Fruit fly (Drosophila melanogaster): ENCODE results near the gene CG8915.

Gene CG8915

dm6 chrX:17229475-17230169, 15.2 kb downstream of the CG8915 start (continued):
- TF ChIP-seq gce (GFP tag; IDR thresholded peaks at IDR 0.05) (no peak), CG1233 (GFP tag; optimal IDR thresholded peaks at IDR 0.05) (no peak), jing (GFP tag; optimal IDR thresholded peaks at IDR 0.05) (peak; percentile 8), CG4854 (GFP tag; optimal IDR thresholded peaks at IDR 0.05) (no peak), toy (GFP tag; IDR thresholded peaks at IDR 0.05) (no peak), Mrtf (GFP tag; IDR thresholded peaks at IDR 0.05) (no peak), CG3407 (GFP tag; optimal IDR thresholded peaks at IDR 0.05) (no peak), rib (GFP tag; IDR thresholded peaks at IDR 0.05) (no peak), nmo (GFP tag; optimal IDR thresholded peaks at IDR 0.05) (peak; percentile 35), CG2199 (GFP tag; IDR thresholded peaks at IDR 0.05) (no peak), CG9609 (GFP tag; optimal IDR thresholded peaks at IDR 0.05) (no peak), CHES-1-like (GFP tag; optimal IDR thresholded peaks at IDR 0.05) (peak; percentile 4), Spps (tag; optimal IDR thresholded peaks at IDR 0.05) (no peak), CG10209 (GFP tag; optimal IDR thresholded peaks at IDR 0.05) (no peak), Optix (GFP tag; IDR thresholded peaks at IDR 0.05) (no peak), vfl (GFP tag; optimal IDR thresholded peaks at IDR 0.05) (peak; percentile 0), NK7.1 (GFP tag; optimal IDR thresholded peaks at IDR 0.05) (no peak), CG2116 (GFP tag; optimal IDR thresholded peaks at IDR 0.05) (no peak), CG5953 (GFP tag; IDR thresholded peaks at IDR 0.05) (no peak), MESR4 (GFP tag; optimal IDR thresholded peaks at IDR 0.05) (no peak), CG32772 (GFP tag; IDR thresholded peaks at IDR 0.05) (no peak), ci (GFP tag; IDR thresholded peaks at IDR 0.05) (0 out of 3 replicates have a peak, but pooled peaks have one; percentile 52), pita (GFP tag; optimal IDR thresholded peaks at IDR 0.05) (peak; percentile 16), Ets97D (GFP tag; optimal IDR thresholded peaks at IDR 0.05) (no peak), CG17328 (GFP tag; IDR thresholded peaks at IDR 0.05) (0 out of 2 replicates have a peak, but pooled peaks have one; percentile 33), CG2678 (tag; optimal IDR thresholded peaks at IDR 0.05) (no peak), sima (GFP tag; optimal IDR thresholded peaks at IDR 0.05) (no peak), Ssrp (tag; optimal IDR thresholded peaks at IDR 0.05) (peak; percentile 52), Nf-YB (GFP tag; optimal IDR thresholded peaks at IDR 0.05) (no peak), CG12942 (GFP tag; optimal IDR thresholded peaks at IDR 0.05) (no peak), pb (GFP tag; optimal IDR thresholded peaks at IDR 0.05) (no peak), D19A (tag; optimal IDR thresholded peaks at IDR 0.05) (no peak), chif (GFP tag; optimal IDR thresholded peaks at IDR 0.05) (no peak), CG11723 (GFP tag; optimal IDR thresholded peaks at IDR 0.05) (no peak), ase (GFP tag; IDR thresholded peaks at IDR 0.05) (no peak), stc (GFP tag; IDR thresholded peaks at IDR 0.05) (no peak), gcm2 (GFP tag; optimal IDR thresholded peaks at IDR 0.05) (no peak), lab (GFP tag; optimal IDR thresholded peaks at IDR 0.05) (no peak), CG14050 (GFP tag; IDR thresholded peaks at IDR 0.05) (no peak), D19B (GFP tag; optimal IDR thresholded peaks at IDR 0.05) (no peak), CG34224 (GFP tag; IDR thresholded peaks at IDR 0.05; ENCODE audit: partially characterized antibody) (no peak), CG31388 (GFP tag; optimal IDR thresholded peaks at IDR 0.05) (no peak), CG31441 (GFP tag; IDR thresholded peaks at IDR 0.05) (no peak), pzg (GFP tag; optimal IDR thresholded peaks at IDR 0.05) (no peak), pnt (GFP tag; optimal IDR thresholded peaks at IDR 0.05) (peak; percentile 35), kni (GFP tag; optimal IDR thresholded peaks at IDR 0.05) (peak; percentile 72), btn (GFP tag; optimal IDR thresholded peaks at IDR 0.05) (no peak), CG11560 (tag; IDR thresholded peaks at IDR 0.05) (no peak), ken (GFP tag; IDR thresholded peaks at IDR 0.05) (no peak), ssp (GFP tag; IDR thresholded peaks at IDR 0.05) (no peak), pros (GFP tag; optimal IDR thresholded peaks at IDR 0.05) (peak; percentile 23)
